Fruit fly (Drosophila melanogaster) whole organism, embryonic: Measurements from ENCODE around the gene CG3117.
A peak's percentile ranks its signal among the peaks of the same experiment; 100 is the strongest.

Source experiments
- CG13894 ChIP-seq: fragments of 200-800 bp; sonication (Bioruptor generic); optimal IDR thresholded peaks from 3 replicates; lab custom pipeline; 2018; ENCODE audit warnings: missing biosample characterization, mild to moderate bottlenecking, missing genetic modification characterization, moderate library complexity
- Hey ChIP-seq: fragments of 200-800 bp; sonication (Bioruptor generic); optimal IDR thresholded peaks from 3 replicates; lab custom pipeline; 2018; ENCODE audit warnings: missing biosample characterization, mild to moderate bottlenecking, missing genetic modification characterization
- Kr ChIP-seq: fragments of 200-800 bp; sonication (Bioruptor generic); optimal IDR thresholded peaks from 2 replicates; lab custom pipeline; 2017; ENCODE audit warnings: missing biosample characterization, mild to moderate bottlenecking, missing genetic modification characterization
- Trl ChIP-seq, 3 experiments: fragments of >200 bp in 2 of 3; fragments of 200-800 bp in 1 of 3; sonication (Bioruptor generic) in 1 of 3; optimal IDR thresholded peaks; 2 replicates in 1 of 3; 3 replicates in 2 of 3; lab custom pipeline; 2016 to 2017; ENCODE audit warnings: missing biosample characterization in 1 of 3, missing genetic modification characterization in 1 of 3
- ara ChIP-seq: fragments of 200-800 bp; sonication (Bioruptor generic); IDR thresholded peaks from 2 replicates; pipeline ENCODE4 v1.3.6; 2022; ENCODE audit warnings: missing biosample characterization, missing genetic modification characterization
- ewg ChIP-seq: fragments of 200-800 bp; sonication (Bioruptor generic); optimal IDR thresholded peaks from 3 replicates; lab custom pipeline; 2017; ENCODE audit warnings: mild to moderate bottlenecking, missing biosample characterization, missing genetic modification reagents, missing genetic modification characterization

Gene CG3117

DNA sequence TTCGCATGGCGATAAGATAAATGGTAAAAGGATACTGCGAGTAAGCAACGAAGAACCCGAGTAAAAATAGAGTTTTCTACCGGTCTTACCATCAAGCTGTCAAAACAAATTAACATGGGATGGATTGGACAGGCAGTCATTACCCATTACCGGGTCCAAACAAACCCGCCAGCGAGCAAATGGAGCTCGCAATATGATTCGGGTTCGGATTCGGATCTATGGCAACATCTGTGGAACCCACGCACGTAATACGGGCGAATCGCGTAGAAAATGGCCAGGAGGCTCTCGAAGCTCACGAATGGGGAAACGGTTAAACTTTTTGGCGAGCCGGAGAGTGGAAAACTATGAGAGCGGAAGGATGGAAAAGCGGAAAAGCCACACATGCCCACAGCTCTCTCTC, 49.8 kb downstream of the CG3117 start:
- TF ChIP-seq Trl (optimal IDR thresholded peaks at IDR 0.05; lab: Kevin White, UChicago) (peak; percentile 45 to 79), Trl (GFP tag; optimal IDR thresholded peaks at IDR 0.05; lab: Kevin White, UChicago) (no peak), Hey (tag; lab: Kevin White, UChicago) (no peak), Kr (no peak), ara (GFP tag; lab: Robert Waterston, UW) (no peak), CG13894 (tag; lab: Kevin White, UChicago) (peak; percentile 98), ewg (GFP tag; lab: Kevin White, UChicago) (peak; percentile 38)
